Fruit fly (Drosophila melanogaster): ENCODE data around the gene Sgs8.

The Sgs8 gene

DNA sequence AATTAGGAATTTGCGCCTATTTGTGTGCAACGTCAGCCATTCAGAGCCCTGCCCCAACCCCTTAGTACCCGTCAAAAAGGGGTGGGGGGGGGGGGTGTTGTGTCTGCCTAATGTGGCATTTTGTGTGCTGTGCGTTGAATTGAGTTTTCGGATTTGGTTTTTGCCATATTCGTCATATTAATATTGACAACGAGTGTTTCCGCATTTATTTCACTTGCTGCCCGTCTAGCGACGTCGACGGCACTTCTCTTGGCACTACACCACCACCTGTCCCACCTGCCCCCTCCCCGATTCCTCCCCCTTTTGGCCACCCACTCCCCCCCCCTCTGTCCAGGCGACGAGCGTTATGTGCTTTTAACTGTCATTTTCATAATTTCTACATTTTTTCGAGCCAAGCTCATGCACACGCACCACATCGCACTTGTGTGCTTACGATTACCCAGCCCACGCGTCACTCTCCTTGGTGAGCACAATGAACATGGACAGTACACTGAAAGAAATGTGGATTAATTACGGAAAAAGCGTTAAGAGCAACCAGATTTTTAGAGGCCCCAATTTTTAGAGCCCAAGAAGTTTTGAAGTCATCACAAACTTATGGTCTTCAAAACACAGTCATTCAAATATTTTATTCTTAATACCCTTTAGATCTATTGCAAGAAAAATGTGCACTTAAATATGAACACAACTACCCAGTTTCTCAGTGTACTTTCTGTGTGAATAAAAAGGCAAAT is 6.3 kb upstream of the Sgs8 start (continued):
- TF ChIP-seq otp (GFP tag; IDR thresholded peaks at IDR 0.05), result 0 out of 3 replicates have a peak, but pooled peaks have one; percentile 32
- TF ChIP-seq Nf-YA (GFP tag; IDR thresholded peaks at IDR 0.05), result no peak
- no peak for TF ChIP-seq CG9437 (GFP tag; optimal IDR thresholded peaks at IDR 0.05)
- TF ChIP-seq caup (GFP tag; optimal IDR thresholded peaks at IDR 0.05; ENCODE audit: severe bottlenecking), result no peak
- TF ChIP-seq CG17385 (GFP tag; optimal IDR thresholded peaks at IDR 0.05), result no peak
- no peak for TF ChIP-seq CG6765 (GFP tag; optimal IDR thresholded peaks at IDR 0.05)
- TF ChIP-seq pum (GFP tag; optimal IDR thresholded peaks at IDR 0.05), result no peak
- no peak for TF ChIP-seq CG16815 (GFP tag; optimal IDR thresholded peaks at IDR 0.05)
- TF ChIP-seq klu (GFP tag; IDR thresholded peaks at IDR 0.05), result no peak
- TF ChIP-seq Lim3 (GFP tag; IDR thresholded peaks at IDR 0.05), result no peak
- TF ChIP-seq Usf (GFP tag; optimal IDR thresholded peaks at IDR 0.05), result no peak
- TF ChIP-seq inv (GFP tag; IDR thresholded peaks at IDR 0.05; ENCODE audit: partially characterized antibody), result no peak
- no peak for TF ChIP-seq CG10267 (tag; optimal IDR thresholded peaks at IDR 0.05)
- TF ChIP-seq cwo (GFP tag; optimal IDR thresholded peaks at IDR 0.05), result no peak
- no peak for TF ChIP-seq CG2202 (tag; optimal IDR thresholded peaks at IDR 0.05)
- TF ChIP-seq Abd-B (GFP tag; optimal IDR thresholded peaks at IDR 0.05), result no peak
- no peak for TF ChIP-seq CG10147 (GFP tag; optimal IDR thresholded peaks at IDR 0.05)
- TF ChIP-seq E2f2 (GFP tag; IDR thresholded peaks at IDR 0.05), result no peak
- no peak for TF ChIP-seq ERR (GFP tag; optimal IDR thresholded peaks at IDR 0.05)
- peak; percentile 23 for TF ChIP-seq gem (tag; optimal IDR thresholded peaks at IDR 0.05)
- no peak for TF ChIP-seq al (GFP tag; IDR thresholded peaks at IDR 0.05)
- no peak for TF ChIP-seq bcd (GFP tag; optimal IDR thresholded peaks at IDR 0.05)
- no peak for TF ChIP-seq fru (optimal IDR thresholded peaks at IDR 0.05)
- TF ChIP-seq Dll (GFP tag; IDR thresholded peaks at IDR 0.05; ENCODE audit: partially characterized antibody), result no peak
- TF ChIP-seq CG31224 (GFP tag; IDR thresholded peaks at IDR 0.05), result no peak
- no peak for TF ChIP-seq nmo (GFP tag; optimal IDR thresholded peaks at IDR 0.05)
- no peak for TF ChIP-seq CG11398 (GFP tag; optimal IDR thresholded peaks at IDR 0.05)
- peak; percentile 22 for TF ChIP-seq dmrt99B (tag; optimal IDR thresholded peaks at IDR 0.05)
- no peak for TF ChIP-seq row (GFP tag; IDR thresholded peaks at IDR 0.05)
- no peak for TF ChIP-seq sens-2 (GFP tag; IDR thresholded peaks at IDR 0.05)
- TF ChIP-seq Dp (GFP tag; optimal IDR thresholded peaks at IDR 0.05), result no peak
- TF ChIP-seq gsb-n (tag; optimal IDR thresholded peaks at IDR 0.05), result no peak
- no peak for TF ChIP-seq Hr3 (GFP tag; optimal IDR thresholded peaks at IDR 0.05)
- no peak for TF ChIP-seq Doc2 (GFP tag; IDR thresholded peaks at IDR 0.05)
- no peak for TF ChIP-seq CG14050 (GFP tag; IDR thresholded peaks at IDR 0.05)
- TF ChIP-seq ab (GFP tag; optimal IDR thresholded peaks at IDR 0.05), result no peak
- TF ChIP-seq crc (GFP tag; optimal IDR thresholded peaks at IDR 0.05), result no peak
- TF ChIP-seq Dbx (GFP tag; IDR thresholded peaks at IDR 0.05), result no peak
- TF ChIP-seq sisA (GFP tag; IDR thresholded peaks at IDR 0.05), result no peak
- peak; percentile 6 for TF ChIP-seq CG2678 (tag; optimal IDR thresholded peaks at IDR 0.05)
- no peak for TF ChIP-seq twi (tag; optimal IDR thresholded peaks at IDR 0.05)
- no peak for TF ChIP-seq CG5245 (GFP tag; optimal IDR thresholded peaks at IDR 0.05)
- TF ChIP-seq CG8478 (optimal IDR thresholded peaks at IDR 0.05), result no peak
- peak; percentile 12 for TF ChIP-seq CG11504 (tag; optimal IDR thresholded peaks at IDR 0.05)
- TF ChIP-seq hth (optimal IDR thresholded peaks at IDR 0.05), result no peak
- no peak for TF ChIP-seq CG12104 (GFP tag; optimal IDR thresholded peaks at IDR 0.05)
- no peak for TF ChIP-seq CG3995 (GFP tag; optimal IDR thresholded peaks at IDR 0.05)
- no peak for TF ChIP-seq dimm (GFP tag; IDR thresholded peaks at IDR 0.05)
- TF ChIP-seq CG6683 (GFP tag; optimal IDR thresholded peaks at IDR 0.05), result no peak
- no peak for TF ChIP-seq jing (GFP tag; optimal IDR thresholded peaks at IDR 0.05)
- peak; percentile 50; the same call in 1 of the 2 replicates for TF ChIP-seq crol (GFP tag; IDR thresholded peaks at IDR 0.05)
- TF ChIP-seq Deaf1 (tag; optimal IDR thresholded peaks at IDR 0.05), result no peak
